Worm (Caenorhabditis elegans): ENCODE results near the gene F56B3.6.

The F56B3.6 gene

DNA sequence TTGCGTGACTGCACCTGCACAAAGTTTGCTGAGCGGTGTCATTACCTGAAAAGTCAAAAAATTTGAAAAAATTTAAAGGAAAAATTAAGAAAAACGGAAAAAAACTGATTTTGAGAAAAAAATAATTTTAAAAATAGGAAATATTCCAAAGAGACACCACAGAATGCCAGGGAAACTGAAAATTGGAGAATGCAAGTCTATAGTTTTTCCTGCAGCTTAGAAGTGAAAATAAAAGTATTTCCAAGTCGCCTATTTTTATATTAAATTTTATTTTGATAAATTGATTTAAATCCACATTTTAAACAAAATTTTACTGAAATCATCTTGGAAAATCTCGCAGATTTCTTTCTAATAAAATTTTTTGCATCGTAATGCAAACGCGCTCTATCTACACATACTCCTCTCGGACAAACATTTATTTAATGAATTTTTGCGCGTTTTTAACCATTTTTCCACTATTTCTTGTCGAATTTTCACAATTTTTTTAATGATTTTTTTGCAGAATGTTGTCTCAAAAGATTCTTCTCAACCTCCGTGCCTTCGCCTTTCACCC, 8.7 kb downstream of the F56B3.6 start, which contains the start of the genes F56B3.11 and ech-5 (continued):
- TF ChIP-seq rpc-1 (optimal IDR thresholded peaks at IDR 0.05) (no peak), rpc-1 (tag; optimal IDR thresholded peaks at IDR 0.05) (no peak), Y79H2A.3 (GFP tag; conservative IDR thresholded peaks at IDR 0.05) (no peak), lin-35 (GFP tag; optimal IDR thresholded peaks at IDR 0.05) (peak in 1 of 3 experiments; percentile 32), bed-2 (GFP tag; IDR thresholded peaks at IDR 0.05) (no peak), atf-7 (tag; optimal IDR thresholded peaks at IDR 0.05) (no peak), nhr-120 (GFP tag; IDR thresholded peaks at IDR 0.05) (no peak), let-607 (tag; optimal IDR thresholded peaks at IDR 0.05) (peak in 1 of 2 experiments; percentile 64), hlh-26 (GFP tag; conservative IDR thresholded peaks at IDR 0.05) (no peak), B0019.2 (GFP tag; conservative IDR thresholded peaks at IDR 0.05) (no peak), B0035.1 (tag; optimal IDR thresholded peaks at IDR 0.05) (no peak), somi-1 (GFP tag; optimal IDR thresholded peaks at IDR 0.05) (no peak), F33H1.4 (GFP tag; IDR thresholded peaks at IDR 0.05) (peak; percentile 31; the same call in 1 of the 2 replicates), gei-17 (GFP tag; optimal IDR thresholded peaks at IDR 0.05) (no peak), unc-62 (GFP tag; optimal IDR thresholded peaks at IDR 0.05) (no peak), sdz-38 (tag; optimal IDR thresholded peaks at IDR 0.05) (no peak), unc-130 (GFP tag; optimal IDR thresholded peaks at IDR 0.05) (peak; percentile 84), repo-1 (tag; optimal IDR thresholded peaks at IDR 0.05) (no peak), F55B11.4 (tag; optimal IDR thresholded peaks at IDR 0.05; ENCODE audit: borderline replicate concordance, insufficient read depth) (no peak), attf-6 (GFP tag; IDR thresholded peaks at IDR 0.05) (no peak), Y67H2A.10 (GFP tag; conservative IDR thresholded peaks at IDR 0.05) (no peak), lsy-27 (tag; optimal IDR thresholded peaks at IDR 0.05; ENCODE audit: borderline replicate concordance, insufficient read depth) (no peak), lin-54 (GFP tag; optimal IDR thresholded peaks at IDR 0.05) (peak; percentile 28), cebp-1 (GFP tag; IDR thresholded peaks at IDR 0.05) (no peak), cebp-1 (tag; optimal IDR thresholded peaks at IDR 0.05) (peak; percentile 52), ceh-40 (GFP tag; IDR thresholded peaks at IDR 0.05) (no peak), ceh-79 (tag; optimal IDR thresholded peaks at IDR 0.05) (no peak), let-526 (GFP tag; IDR thresholded peaks at IDR 0.05) (no peak), Y53F4B.3 (GFP tag; IDR thresholded peaks at IDR 0.05) (no peak), nhr-179 (tag; optimal IDR thresholded peaks at IDR 0.05) (no peak), T07F8.4 (tag; optimal IDR thresholded peaks at IDR 0.05) (no peak)

DNA sequence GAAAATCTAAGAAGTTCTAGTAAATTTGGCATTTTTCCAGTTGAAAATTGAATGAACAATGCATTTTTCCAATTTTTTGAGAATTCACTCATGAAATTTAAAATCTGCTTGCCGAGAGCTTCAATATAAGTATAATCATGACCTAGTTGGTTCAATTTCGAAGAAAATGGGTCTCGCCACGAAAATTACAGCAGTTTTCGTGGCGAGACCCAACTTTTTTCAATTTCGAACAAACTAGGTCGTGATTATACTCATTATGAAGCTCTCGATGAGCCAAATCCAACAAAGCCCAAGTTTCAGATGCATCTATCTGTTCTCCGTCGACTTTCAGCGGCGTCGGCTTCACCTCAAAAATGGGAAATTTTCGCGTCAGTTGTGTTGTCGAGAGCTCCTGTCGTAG, 12.7 kb downstream of the F56B3.6 start, which contains the start of gene mrpl-46:
TSS of gene mrpl-46 (plus strand) at position 301 of the 400 bp plus-strand sequence.
- TF ChIP-seq gei-17 (GFP tag; optimal IDR thresholded peaks at IDR 0.05) (no peak), nfya-2 (GFP tag; IDR thresholded peaks at IDR 0.05) (no peak), B0035.1 (tag; optimal IDR thresholded peaks at IDR 0.05) (no peak), lin-54 (GFP tag; optimal IDR thresholded peaks at IDR 0.05) (no peak), hmg-20 (GFP tag; IDR thresholded peaks at IDR 0.05) (no peak)

DNA sequence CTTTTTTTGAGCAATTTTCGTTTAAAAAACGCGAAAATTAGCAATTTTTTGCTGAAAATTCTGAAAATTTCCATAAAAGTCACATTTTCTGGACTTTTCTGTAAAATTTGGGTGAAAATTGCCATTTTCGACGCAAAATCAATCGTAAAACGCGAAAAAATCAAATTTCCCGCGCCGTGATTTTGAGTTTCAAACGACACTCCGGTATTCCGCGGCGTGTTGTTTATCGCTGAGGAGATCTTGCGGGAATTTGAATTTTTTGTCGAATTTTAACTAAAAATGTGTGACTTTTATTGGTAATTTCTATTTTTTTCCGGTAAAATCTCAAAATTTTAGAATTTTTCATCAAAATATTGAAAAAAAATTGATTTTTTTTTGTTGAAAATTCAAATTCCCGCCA, 13.3 kb downstream of the F56B3.6 start:
- TF ChIP-seq F57C9.4 (tag; optimal IDR thresholded peaks at IDR 0.05) = no peak
- TF ChIP-seq him-1 (tag; optimal IDR thresholded peaks at IDR 0.05) = no peak
- no peak for TF ChIP-seq Y56A3A.18 (GFP tag; IDR thresholded peaks at IDR 0.05)
